Worm (Caenorhabditis elegans) whole organism, L2 larva: ENCODE results near the gene fut-1.

Experiments
- C34F6.9 ChIP-seq: fragments of 150-350 bp; optimal IDR thresholded peaks from 2 replicates; lab custom pipeline; 2014; ENCODE audit warnings: missing biosample characterization, missing genetic modification characterization
- F13H6.1 ChIP-seq: sonication (generic microtip); optimal IDR thresholded peaks from 2 replicates; lab custom pipeline; 2016; ENCODE audit warnings: missing genetic modification characterization, missing compliant biosample characterization
- Y55F3AM.14 ChIP-seq: fragments of 200-800 bp; sonication (Bioruptor generic); optimal IDR thresholded peaks from 2 replicates; lab custom pipeline; 2018; ENCODE audit warnings: mild to moderate bottlenecking, missing genetic modification characterization, missing compliant biosample characterization
- alr-1 ChIP-seq: fragments of 150-350 bp; optimal IDR thresholded peaks from 2 replicates; lab custom pipeline; 2014; ENCODE audit warnings: missing biosample characterization, missing genetic modification characterization
- aly-2 ChIP-seq: fragments of 150-350 bp; optimal IDR thresholded peaks from 2 replicates; lab custom pipeline; 2014; ENCODE audit warnings: missing biosample characterization, missing genetic modification characterization
- ama-1 ChIP-seq: fragments of 150-350 bp; optimal IDR thresholded peaks from 2 replicates; lab custom pipeline; 2018; ENCODE audit warnings: inconsistent platforms
- blmp-1 ChIP-seq: sonication (generic microtip); optimal IDR thresholded peaks from 2 replicates; lab custom pipeline; 2017; ENCODE audit warnings: missing genetic modification characterization, mild to moderate bottlenecking, missing compliant biosample characterization, antibody characterized with exemption, moderate library complexity; ENCODE audit not compliant: insufficient read depth
- ceh-16 ChIP-seq: fragments of 150-350 bp; optimal IDR thresholded peaks from 2 replicates; lab custom pipeline; 2014; ENCODE audit warnings: missing biosample characterization, missing genetic modification characterization
- ceh-82 ChIP-seq: fragments of 150-350 bp; optimal IDR thresholded peaks from 2 replicates; lab custom pipeline; 2014; ENCODE audit warnings: missing biosample characterization, missing genetic modification characterization
- crh-2 ChIP-seq: sonication (generic microtip); optimal IDR thresholded peaks from 2 replicates; lab custom pipeline; 2017; ENCODE audit warnings: missing biosample characterization, missing genetic modification characterization
- dmd-4 ChIP-seq: sonication (generic microtip); optimal IDR thresholded peaks from 2 replicates; lab custom pipeline; 2017; ENCODE audit warnings: missing biosample characterization, missing genetic modification characterization
- egl-27 ChIP-seq: sonication (generic microtip); optimal IDR thresholded peaks from 3 replicates; lab custom pipeline; 2017; ENCODE audit warnings: missing biosample characterization, missing genetic modification reagents, missing genetic modification characterization
- elt-1 ChIP-seq: fragments of 150-350 bp; optimal IDR thresholded peaks from 2 replicates; lab custom pipeline; 2014; ENCODE audit warnings: missing biosample characterization, missing genetic modification characterization
- fos-1 ChIP-seq: fragments of 150-350 bp; optimal IDR thresholded peaks from 2 replicates; lab custom pipeline; 2014; ENCODE audit warnings: missing biosample characterization, missing genetic modification characterization
- gmeb-1 ChIP-seq: fragments of 150-350 bp; optimal IDR thresholded peaks from 2 replicates; lab custom pipeline; 2014; ENCODE audit warnings: missing biosample characterization, missing genetic modification characterization
- lin-11 ChIP-seq: fragments of 150-350 bp; sonication (generic microtip); optimal IDR thresholded peaks from 2 replicates; lab custom pipeline; 2014; ENCODE audit warnings: missing biosample characterization, missing genetic modification characterization, inconsistent platforms, mixed read lengths
- lin-13 ChIP-seq: fragments of 150-350 bp; optimal IDR thresholded peaks from 2 replicates; lab custom pipeline; 2014; ENCODE audit warnings: missing biosample characterization, missing genetic modification reagents, missing genetic modification characterization
- lin-39 ChIP-seq: fragments of 150-350 bp; optimal IDR thresholded peaks from 2 replicates; lab custom pipeline; 2014; ENCODE audit warnings: missing biosample characterization, missing genetic modification reagents, missing genetic modification characterization
- lsy-2 ChIP-seq, 2 experiments: fragments of 150-350 bp in 1 of 2; sonication (generic microtip) in 1 of 2; optimal IDR thresholded peaks; 2 replicates each; lab custom pipeline; 2014 to 2017; ENCODE audit warnings: missing biosample characterization in 2 of 2, missing genetic modification characterization in 2 of 2
- mdl-1 ChIP-seq, 2 experiments: fragments of 150-350 bp in 1 of 2; sonication (generic microtip) in 1 of 2; optimal IDR thresholded peaks; 2 replicates each; lab custom pipeline; 2017; ENCODE audit warnings: missing biosample characterization in 2 of 2, missing genetic modification characterization in 2 of 2
- nhr-10 ChIP-seq: sonication (generic microtip); optimal IDR thresholded peaks from 2 replicates; lab custom pipeline; 2017; ENCODE audit warnings: missing biosample characterization, missing genetic modification characterization
- nhr-11 ChIP-seq: fragments of 150-350 bp; optimal IDR thresholded peaks from 2 replicates; lab custom pipeline; 2014; ENCODE audit warnings: missing biosample characterization, missing genetic modification characterization
- nhr-12 ChIP-seq: fragments of 150-350 bp; optimal IDR thresholded peaks from 2 replicates; lab custom pipeline; 2014; ENCODE audit warnings: missing biosample characterization, missing genetic modification characterization
- nhr-129 ChIP-seq: fragments of 150-350 bp; optimal IDR thresholded peaks from 2 replicates; lab custom pipeline; 2014; ENCODE audit warnings: missing biosample characterization, missing genetic modification characterization
- nhr-21 ChIP-seq: fragments of 150-350 bp; optimal IDR thresholded peaks from 2 replicates; lab custom pipeline; 2014; ENCODE audit warnings: missing biosample characterization, missing genetic modification characterization
- nhr-25 ChIP-seq: fragments of 150-350 bp; sonication (generic microtip); optimal IDR thresholded peaks from 3 replicates; lab custom pipeline; 2014; ENCODE audit warnings: missing biosample characterization, missing genetic modification characterization
- peb-1 ChIP-seq: fragments of 150-350 bp; optimal IDR thresholded peaks from 2 replicates; lab custom pipeline; 2014; ENCODE audit warnings: missing biosample characterization, missing genetic modification characterization
- sem-4 ChIP-seq: fragments of 150-350 bp; optimal IDR thresholded peaks from 2 replicates; lab custom pipeline; 2014; ENCODE audit warnings: missing biosample characterization, missing genetic modification reagents, missing genetic modification characterization
- skn-1 ChIP-seq: sonication (generic microtip); optimal IDR thresholded peaks from 2 replicates; lab custom pipeline; 2017; ENCODE audit warnings: missing biosample characterization, missing genetic modification characterization
- sma-3 ChIP-seq: sonication (generic microtip); optimal IDR thresholded peaks from 2 replicates; lab custom pipeline; 2016; ENCODE audit warnings: missing genetic modification reagents, missing genetic modification characterization, missing compliant biosample characterization
- sma-9 ChIP-seq, 2 experiments: fragments of 150-350 bp in 1 of 2; sonication (generic microtip) in 1 of 2; optimal IDR thresholded peaks; 2 replicates each; lab custom pipeline; 2014 to 2016; ENCODE audit warnings: missing genetic modification characterization in 2 of 2, mild to moderate bottlenecking in 1 of 2, missing biosample characterization in 1 of 2, missing compliant biosample characterization in 1 of 2, missing genetic modification reagents in 1 of 2, moderate library complexity in 1 of 2
- snpc-4 ChIP-seq: fragments of 150-350 bp; optimal IDR thresholded peaks from 2 replicates; lab custom pipeline; 2014; ENCODE audit warnings: missing biosample characterization, missing genetic modification characterization
- unc-39 ChIP-seq: fragments of 150-350 bp; optimal IDR thresholded peaks from 2 replicates; lab custom pipeline; 2014; ENCODE audit warnings: missing biosample characterization, missing genetic modification characterization
- unc-55 ChIP-seq: fragments of 150-350 bp; sonication (generic microtip); optimal IDR thresholded peaks from 3 replicates; lab custom pipeline; 2014; ENCODE audit warnings: missing biosample characterization, missing genetic modification reagents, missing genetic modification characterization
- unc-62 ChIP-seq: fragments of 150-350 bp; optimal IDR thresholded peaks from 2 replicates; lab custom pipeline; 2014; ENCODE audit warnings: missing biosample characterization, missing genetic modification reagents, missing genetic modification characterization
- ztf-1 ChIP-seq: fragments of 200-800 bp; sonication (Bioruptor generic); conservative IDR thresholded peaks from 2 replicates; pipeline ENCODE4 v1.3.6; 2022; ENCODE audit warnings: missing genetic modification characterization, missing compliant biosample characterization
- ztf-4 ChIP-seq: fragments of 150-350 bp; optimal IDR thresholded peaks from 2 replicates; lab custom pipeline; 2014; ENCODE audit warnings: missing biosample characterization, missing genetic modification characterization

fut-1 gene

DNA sequence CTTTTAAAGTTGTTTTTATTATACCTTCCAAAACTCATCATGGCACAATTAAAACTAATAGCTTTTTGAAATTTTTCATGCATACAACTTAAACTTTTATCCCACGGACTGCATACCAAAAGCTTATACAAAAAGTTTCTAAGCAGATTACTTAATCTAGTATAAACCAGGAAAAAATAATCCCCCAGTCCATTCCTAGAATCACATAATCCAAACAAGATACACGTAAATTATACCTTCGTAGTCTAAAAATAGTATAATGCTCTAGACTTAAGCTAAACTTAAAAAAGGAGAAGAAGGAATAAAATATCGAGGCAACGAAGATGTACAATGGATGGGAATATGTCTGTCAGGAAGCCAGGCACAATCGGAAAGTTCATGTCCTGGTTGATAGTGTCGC lies 35.8 kb upstream of the fut-1 start:
- no peak for TF ChIP-seq dmd-4 (tag; lab: Kevin White, UChicago)
- no peak for TF ChIP-seq aly-2 (tag; lab: Kevin White, UChicago)
- no peak for TF ChIP-seq sma-3 (GFP tag; lab: Kevin White, UChicago)
- TF ChIP-seq mdl-1 (tag; optimal IDR thresholded peaks at IDR 0.05; lab: Kevin White, UChicago), result no peak
- no peak for TF ChIP-seq lin-13 (GFP tag; lab: Kevin White, UChicago)
- peak; percentile 17 for TF ChIP-seq sma-9 (GFP tag; optimal IDR thresholded peaks at IDR 0.05; lab: Kevin White, UChicago)
- TF ChIP-seq sma-9 (tag; optimal IDR thresholded peaks at IDR 0.05; lab: Kevin White, UChicago), result no peak
- no peak for TF ChIP-seq Y55F3AM.14 (GFP tag; lab: Kevin White, UChicago)

- no peak for TF ChIP-seq ama-1 (lab: Kevin White, UChicago)
- TF ChIP-seq lin-11 (tag; lab: Kevin White, UChicago), result no peak
- no peak for TF ChIP-seq lsy-2 (tag; optimal IDR thresholded peaks at IDR 0.05; lab: Kevin White, UChicago)
- TF ChIP-seq unc-55 (GFP tag; lab: Kevin White, UChicago), result no peak
- no peak for TF ChIP-seq snpc-4 (tag; lab: Kevin White, UChicago)
- TF ChIP-seq peb-1 (tag; lab: Kevin White, UChicago), result no peak
- no peak for TF ChIP-seq lin-39 (tag; lab: Kevin White, UChicago)
- TF ChIP-seq fos-1, result no peak
- TF ChIP-seq blmp-1 (tag; lab: Kevin White, UChicago), result no peak
- no peak for TF ChIP-seq lin-13 (GFP tag; lab: Kevin White, UChicago)
- no peak for TF ChIP-seq unc-62
- no peak for TF ChIP-seq nhr-129 (tag; lab: Kevin White, UChicago)
- no peak for TF ChIP-seq ceh-82 (tag; lab: Kevin White, UChicago)
- TF ChIP-seq C34F6.9 (tag; lab: Kevin White, UChicago), result no peak
- TF ChIP-seq gmeb-1 (tag; lab: Kevin White, UChicago), result no peak
- TF ChIP-seq ceh-16, result no peak
- no peak for TF ChIP-seq unc-39
- TF ChIP-seq sem-4 (tag; lab: Kevin White, UChicago), result no peak
Observed at ce11 chrII:8794072-8794471, 34.7 kb upstream of the fut-1 start, which contains the start of gene F07H5.7. Gene F07H5.7, minus strand, starts transcription at chrII:8794172.

ce11 chrII:8792640-8793039 lies 33.2 kb upstream of the fut-1 start, which contains the start of gene idpa-2:
Gene idpa-2, minus strand, starts transcription at chrII:8792740.
- no peak for TF ChIP-seq ceh-82 (tag; lab: Kevin White, UChicago)
- no peak for TF ChIP-seq ztf-1 (GFP tag; lab: Robert Waterston, UW)
- TF ChIP-seq aly-2 (tag; lab: Kevin White, UChicago), result no peak
- no peak for TF ChIP-seq lin-39 (tag; lab: Kevin White, UChicago)
- no peak for TF ChIP-seq skn-1
- TF ChIP-seq nhr-10 (tag; lab: Kevin White, UChicago), result no peak
- no peak for TF ChIP-seq alr-1
- TF ChIP-seq ztf-4 (tag; lab: Kevin White, UChicago), result no peak
- TF ChIP-seq sem-4 (tag; lab: Kevin White, UChicago), result no peak
- no peak for TF ChIP-seq F13H6.1 (tag; lab: Kevin White, UChicago)
- no peak for TF ChIP-seq crh-2 (tag; lab: Kevin White, UChicago)
- no peak for TF ChIP-seq lin-13 (GFP tag; lab: Kevin White, UChicago)
- no peak for TF ChIP-seq sma-9 (GFP tag; optimal IDR thresholded peaks at IDR 0.05; lab: Kevin White, UChicago)
- no peak for TF ChIP-seq sma-9 (tag; optimal IDR thresholded peaks at IDR 0.05; lab: Kevin White, UChicago)

- TF ChIP-seq unc-62 (no peak), C34F6.9 (tag; lab: Kevin White, UChicago) (peak; percentile 40), dmd-4 (tag; lab: Kevin White, UChicago) (no peak), ztf-4 (tag; lab: Kevin White, UChicago) (peak; percentile 71), egl-27 (tag; lab: Kevin White, UChicago) (no peak), nhr-25 (tag; lab: Kevin White, UChicago) (peak; percentile 71), Y55F3AM.14 (GFP tag; lab: Kevin White, UChicago) (peak; percentile 76), nhr-11 (tag; lab: Kevin White, UChicago) (no peak), sma-9 (GFP tag; optimal IDR thresholded peaks at IDR 0.05; lab: Kevin White, UChicago) (peak; percentile 56), sma-9 (tag; optimal IDR thresholded peaks at IDR 0.05; lab: Kevin White, UChicago) (no peak), nhr-129 (tag; lab: Kevin White, UChicago) (peak; percentile 22), lsy-2 (tag; optimal IDR thresholded peaks at IDR 0.05; lab: Kevin White, UChicago) (peak in 1 of 2 experiments; percentile 63), lin-13 (GFP tag; lab: Kevin White, UChicago) (peak; percentile 54), crh-2 (tag; lab: Kevin White, UChicago) (peak; percentile 69), unc-55 (GFP tag; lab: Kevin White, UChicago) (peak; percentile 14), nhr-21 (tag; lab: Kevin White, UChicago) (peak; percentile 38), F13H6.1 (tag; lab: Kevin White, UChicago) (peak; percentile 62), nhr-12 (tag; lab: Kevin White, UChicago) (peak; percentile 4), elt-1 (no peak), sma-3 (GFP tag; lab: Kevin White, UChicago) (peak; percentile 63), peb-1 (tag; lab: Kevin White, UChicago) (no peak)
- TF ChIP-seq, all 48 proteins: peak for 14
Observed at ce11 chrII:8789828-8790558, 30.6 kb upstream of the fut-1 start, which contains the start of gene F07H5.13. Gene F07H5.13, plus strand, starts transcription at chrII:8790557.
